Fruit fly (Drosophila melanogaster) whole organism, wandering third instar larva: ENCODE results near the gene CG7352.

ENCODE experiments used
- Dfd ChIP-seq: fragments of >200 bp; optimal IDR thresholded peaks from 2 replicates; lab custom pipeline; 2017; ENCODE audit warnings: missing biosample characterization, missing genetic modification characterization
- Hr78 ChIP-seq: fragments of >200 bp; optimal IDR thresholded peaks from 2 replicates; lab custom pipeline; 2017; ENCODE audit warnings: missing biosample characterization, missing genetic modification characterization
- Vsx2 ChIP-seq: fragments of 200-300, 225-300 bp; sonication (Bioruptor generic); optimal IDR thresholded peaks from 2 replicates; lab custom pipeline; 2018; ENCODE audit warnings: missing biosample characterization, missing genetic modification characterization; ENCODE audit not compliant: partially characterized antibody
- brk ChIP-seq: fragments of 200-800 bp; sonication (Bioruptor generic); optimal IDR thresholded peaks from 2 replicates; lab custom pipeline; 2016; ENCODE audit warnings: missing biosample characterization, mild to moderate bottlenecking, missing genetic modification characterization
- dl ChIP-seq, 2 experiments: fragments of 175-275, 200-275 bp in 1 of 2; fragments of 200-275 bp in 1 of 2; sonication (Bioruptor generic); optimal IDR thresholded peaks; lab custom pipeline; 2018; ENCODE audit warnings: mild to moderate bottlenecking in 2 of 2, missing biosample characterization in 2 of 2, missing genetic modification characterization in 2 of 2, moderate library complexity in 2 of 2; ENCODE audit not compliant: partially characterized antibody in 2 of 2, insufficient read depth in 1 of 2

DNA sequence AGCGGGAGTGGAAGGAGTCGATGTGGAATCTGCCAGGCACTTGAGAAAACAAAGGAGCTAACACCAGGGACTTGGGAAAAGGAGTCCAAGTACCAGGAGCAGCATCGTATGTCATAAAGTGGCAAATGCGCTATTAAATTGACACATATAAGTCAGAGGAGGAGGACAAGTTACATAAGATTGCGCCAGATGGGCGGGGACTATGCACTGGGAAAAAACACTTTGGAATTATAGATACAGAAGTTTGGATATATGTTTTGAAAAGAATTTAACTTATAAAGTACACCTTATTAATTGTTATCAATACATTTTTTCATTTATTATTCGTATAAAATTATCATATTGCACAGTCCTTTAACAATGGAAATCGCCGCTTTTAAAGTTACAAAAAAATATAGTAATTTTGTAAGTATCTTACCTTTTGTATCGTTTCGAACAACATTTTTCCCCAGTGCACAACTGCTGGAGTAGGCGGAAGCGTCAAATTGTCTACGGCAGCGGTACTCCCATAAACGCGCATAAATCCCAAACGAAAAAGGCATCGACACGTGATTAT, 11.3 kb upstream of the CG7352 start:
- TF ChIP-seq Hr78 (no peak), dl (GFP tag; optimal IDR thresholded peaks at IDR 0.05; lab: Kevin White, UChicago; ENCODE audit: insufficient read depth in 1 of 2, partially characterized antibody in 2 of 2) (no peak), brk (GFP tag; lab: Kevin White, UChicago) (no peak), Vsx2 (GFP tag; lab: Kevin White, UChicago) (no peak), Dfd (GFP tag; lab: Kevin White, UChicago) (no peak)
